Worm (Caenorhabditis elegans) whole organism, L4 larva: Measurements from ENCODE around the gene clec-175.

ENCODE experiments used
- F37D6.2 ChIP-seq: sonication (generic microtip); optimal IDR thresholded peaks from 2 replicates; lab custom pipeline; 2016; ENCODE audit warnings: mild to moderate bottlenecking, missing genetic modification characterization, missing compliant biosample characterization
- F49E8.2 ChIP-seq: sonication (generic microtip); optimal IDR thresholded peaks from 2 replicates; lab custom pipeline; 2016; ENCODE audit warnings: missing compliant biosample characterization, mild to moderate bottlenecking, missing genetic modification characterization, borderline replicate concordance
- R02D3.7 ChIP-seq: fragments of 150-350 bp; sonication (generic microtip); optimal IDR thresholded peaks from 3 replicates; lab custom pipeline; 2014; ENCODE audit warnings: missing biosample characterization, missing genetic modification characterization
- T20F7.1 ChIP-seq: fragments of 200-800 bp; sonication (Bioruptor generic); optimal IDR thresholded peaks from 2 replicates; lab custom pipeline; 2018; ENCODE audit warnings: mild to moderate bottlenecking, missing genetic modification characterization, missing compliant biosample characterization
- Y105C5A.15 ChIP-seq: fragments of 200-800 bp; sonication (Bioruptor generic); IDR thresholded peaks from 2 replicates; pipeline ENCODE4 v1.3.6; 2022; ENCODE audit warnings: missing genetic modification characterization, missing compliant biosample characterization
- Y48G9A.11 ChIP-seq: fragments of 200-800 bp; sonication (Bioruptor generic); IDR thresholded peaks from 2 replicates; pipeline ENCODE4 v1.3.6; 2022; ENCODE audit warnings: missing genetic modification reagents, missing genetic modification characterization, missing compliant biosample characterization
- ZK546.5 ChIP-seq, 2 experiments: sonication (generic microtip); optimal IDR thresholded peaks; 2 replicates each; lab custom pipeline; 2017; ENCODE audit warnings: missing biosample characterization in 2 of 2, missing genetic modification characterization in 2 of 2
- aha-1 ChIP-seq: fragments of 150-350 bp; peaks from one replicate; lab custom pipeline; 2014; ENCODE audit warnings: missing biosample characterization, missing genetic modification characterization
- cey-2 ChIP-seq: sonication (generic microtip); optimal IDR thresholded peaks from 3 replicates; lab custom pipeline; 2017; ENCODE audit warnings: missing genetic modification characterization, mild to moderate bottlenecking, missing compliant biosample characterization, antibody characterized with exemption, borderline replicate concordance; ENCODE audit not compliant: insufficient read depth
- daf-19 ChIP-seq: fragments of 200-800 bp; sonication (Bioruptor generic); conservative IDR thresholded peaks from 2 replicates; pipeline ENCODE4 v1.3.6; 2022; ENCODE audit warnings: missing genetic modification characterization, missing compliant biosample characterization
- duxl-1 ChIP-seq: sonication (generic microtip); optimal IDR thresholded peaks from 2 replicates; lab custom pipeline; 2016; ENCODE audit warnings: mild to moderate bottlenecking, missing genetic modification characterization, moderate library complexity, missing compliant biosample characterization; ENCODE audit not compliant: poor library complexity
- dve-1 ChIP-seq: sonication (generic microtip); optimal IDR thresholded peaks from 2 replicates; lab custom pipeline; 2017; ENCODE audit warnings: antibody characterized with exemption, mild to moderate bottlenecking, missing genetic modification characterization, missing compliant biosample characterization; ENCODE audit not compliant: insufficient read depth
- gei-8 ChIP-seq: fragments of 200-800 bp; sonication (Bioruptor generic); optimal IDR thresholded peaks from 2 replicates; lab custom pipeline; 2018; ENCODE audit warnings: mild to moderate bottlenecking, missing genetic modification characterization, missing compliant biosample characterization
- hlh-30 ChIP-seq: sonication (generic microtip); optimal IDR thresholded peaks from 2 replicates; lab custom pipeline; 2017; ENCODE audit warnings: antibody characterized with exemption, mild to moderate bottlenecking, missing genetic modification characterization, missing compliant biosample characterization; ENCODE audit not compliant: insufficient read depth
- lim-7 ChIP-seq: fragments of 200-800 bp; sonication (Bioruptor generic); IDR thresholded peaks from 2 replicates; pipeline ENCODE4 v1.3.6; 2022; ENCODE audit warnings: missing genetic modification characterization, missing compliant biosample characterization
- lin-29 ChIP-seq: fragments of 200-800 bp; sonication (Bioruptor generic); IDR thresholded peaks from 2 replicates; pipeline ENCODE4 v1.3.6; 2022; ENCODE audit warnings: missing genetic modification reagents, missing genetic modification characterization, missing compliant biosample characterization
- lsy-2 ChIP-seq, 2 experiments: fragments of 150-350 bp in 1 of 2; sonication (generic microtip) in 1 of 2; optimal IDR thresholded peaks; 2 replicates each; lab custom pipeline; 2014 to 2017; ENCODE audit warnings: missing biosample characterization in 2 of 2, missing genetic modification characterization in 2 of 2
- madf-5 ChIP-seq, 2 experiments: fragments of 200-800 bp; sonication (Bioruptor generic); IDR thresholded peaks; 2 replicates each; pipeline ENCODE4 v1.3.6; 2022; ENCODE audit warnings: missing compliant biosample characterization in 2 of 2, missing genetic modification characterization in 2 of 2
- madf-9 ChIP-seq: fragments of 200-800 bp; sonication (Bioruptor generic); conservative IDR thresholded peaks from 2 replicates; pipeline ENCODE4 v1.3.6; 2022; ENCODE audit warnings: missing genetic modification reagents, missing genetic modification characterization, missing compliant biosample characterization
- mdl-1 ChIP-seq, 2 experiments: fragments of 150-350 bp in 1 of 2; sonication (generic microtip) in 1 of 2; optimal IDR thresholded peaks; 2 replicates each; lab custom pipeline; 2014 to 2017; ENCODE audit warnings: missing biosample characterization in 2 of 2, missing genetic modification characterization in 2 of 2
- mdt-29 ChIP-seq: fragments of 200-800 bp; sonication (Bioruptor generic); IDR thresholded peaks from 2 replicates; pipeline ENCODE4 v1.3.6; 2022; ENCODE audit warnings: missing genetic modification reagents, missing genetic modification characterization, missing compliant biosample characterization
- mxl-2 ChIP-seq: fragments of 200-800 bp; sonication (Bioruptor generic); conservative IDR thresholded peaks from 2 replicates; pipeline ENCODE4 v1.3.6; 2022; ENCODE audit warnings: missing genetic modification reagents, missing genetic modification characterization, missing compliant biosample characterization
- mxl-3 ChIP-seq: fragments of 200-800 bp; sonication (Bioruptor generic); optimal IDR thresholded peaks from 2 replicates; lab custom pipeline; 2018; ENCODE audit warnings: mild to moderate bottlenecking, missing genetic modification characterization, missing compliant biosample characterization
- nhr-10 ChIP-seq: fragments of 150-350 bp; optimal IDR thresholded peaks from 2 replicates; lab custom pipeline; 2014; ENCODE audit warnings: missing biosample characterization, missing genetic modification characterization
- nhr-102 ChIP-seq: sonication (generic microtip); optimal IDR thresholded peaks from 2 replicates; lab custom pipeline; 2016; ENCODE audit warnings: mild to moderate bottlenecking, missing genetic modification characterization, moderate library complexity, missing compliant biosample characterization
- nhr-11 ChIP-seq: fragments of 150-350 bp; optimal IDR thresholded peaks from 2 replicates; lab custom pipeline; 2014; ENCODE audit warnings: missing biosample characterization, missing genetic modification characterization
- nhr-41 ChIP-seq: fragments of 200-800 bp; sonication (Bioruptor generic); IDR thresholded peaks from 2 replicates; pipeline ENCODE4 v1.3.6; 2022; ENCODE audit warnings: missing genetic modification reagents, missing genetic modification characterization, missing compliant biosample characterization
- nhr-48 ChIP-seq: sonication (generic microtip); optimal IDR thresholded peaks from 2 replicates; lab custom pipeline; 2016; ENCODE audit warnings: mild to moderate bottlenecking, missing genetic modification characterization, missing compliant biosample characterization
- nhr-6 ChIP-seq: fragments of 150-350 bp; optimal IDR thresholded peaks from 2 replicates; lab custom pipeline; 2014; ENCODE audit warnings: missing biosample characterization, missing genetic modification characterization
- nhr-76 ChIP-seq: fragments of 150-350 bp; optimal IDR thresholded peaks from 2 replicates; lab custom pipeline; 2014; ENCODE audit warnings: missing biosample characterization, missing genetic modification characterization
- saeg-2 ChIP-seq: fragments of 200-800 bp; sonication (Bioruptor generic); IDR thresholded peaks from 2 replicates; pipeline ENCODE4 v1.3.6; 2022; ENCODE audit warnings: missing genetic modification reagents, missing genetic modification characterization, missing compliant biosample characterization
- set-16 ChIP-seq: fragments of 200-800 bp; sonication (Bioruptor generic); IDR thresholded peaks from 2 replicates; pipeline ENCODE4 v1.3.6; 2022; ENCODE audit warnings: missing genetic modification reagents, missing genetic modification characterization, missing compliant biosample characterization
- tag-97 ChIP-seq: fragments of 200-800 bp; sonication (Bioruptor generic); IDR thresholded peaks from 2 replicates; pipeline ENCODE4 v1.3.6; 2022; ENCODE audit warnings: missing genetic modification characterization, missing compliant biosample characterization
- unc-62 ChIP-seq, 3 experiments: fragments of 150-350 bp in 1 of 3; sonication (generic microtip); optimal IDR thresholded peaks in 2 of 3; peaks in 1 of 3; 1 replicate in 1 of 3; 2 replicates in 2 of 3; lab custom pipeline; 2014 to 2017; ENCODE audit warnings: missing biosample characterization in 3 of 3, missing genetic modification characterization in 3 of 3, missing genetic modification reagents in 3 of 3, missing genotype in 1 of 3
- zfp-3 ChIP-seq: fragments of 200-800 bp; sonication (Bioruptor generic); conservative IDR thresholded peaks from 2 replicates; pipeline ENCODE4 v1.3.6; 2022; ENCODE audit warnings: missing genetic modification reagents, missing genetic modification characterization, missing compliant biosample characterization
- zip-11 ChIP-seq: fragments of 200-800 bp; sonication (Bioruptor generic); IDR thresholded peaks from 2 replicates; pipeline ENCODE4 v1.3.6; 2022; ENCODE audit warnings: missing genetic modification characterization, missing compliant biosample characterization

clec-175 gene

ce11 chrIV:4454330-4455173 is 32.4 kb downstream of the clec-175 start, which contains the start of gene R08C7.11 (continued):
- TF ChIP-seq hlh-30 = peak; percentile 6
- peak in 1 of 2 experiments; percentile 17 for TF ChIP-seq lsy-2 (tag; optimal IDR thresholded peaks at IDR 0.05; lab: Kevin White, UChicago)
- TF ChIP-seq nhr-10 (tag; lab: Kevin White, UChicago) = no peak
- peak; percentile 40 for TF ChIP-seq mxl-3
- peak; percentile 86 for TF ChIP-seq aha-1 (tag; lab: Kevin White, UChicago)
- TF ChIP-seq nhr-48 (tag; lab: Kevin White, UChicago) = peak; percentile 20
- TF ChIP-seq mdt-29 (GFP tag; lab: Robert Waterston, UW) = no peak
- no peak for TF ChIP-seq lin-29 (GFP tag; lab: Robert Waterston, UW)
- no peak for TF ChIP-seq madf-9
- no peak for TF ChIP-seq R02D3.7 (tag; lab: Kevin White, UChicago)
- no peak for TF ChIP-seq zip-11
- no peak for TF ChIP-seq Y105C5A.15
- TF ChIP-seq nhr-41 (GFP tag; lab: Robert Waterston, UW) = no peak
- peak; percentile 7 to 38 for TF ChIP-seq mdl-1 (tag; optimal IDR thresholded peaks at IDR 0.05; lab: Kevin White, UChicago)

ce11 chrIV:4456658-4457057 is 34.5 kb downstream of the clec-175 start:
- TF ChIP-seq unc-62 (GFP tag; optimal IDR thresholded peaks at IDR 0.05 in 1 of 2; lab: Kevin White, UChicago) = peak in 1 of 2 experiments; percentile 98
- no peak for TF ChIP-seq unc-62 (tag; optimal IDR thresholded peaks at IDR 0.05; lab: Kevin White, UChicago)
- no peak for TF ChIP-seq madf-9
- TF ChIP-seq, all 104 proteins: peak for 1

- TF ChIP-seq Y48G9A.11 (GFP tag; lab: Robert Waterston, UW) (0 out of 2 replicates have a peak, but pooled peaks have one; percentile 4), gei-8 (GFP tag; lab: Kevin White, UChicago) (no peak)
Observed at ce11 chrIV:4459342-4459741, 37.2 kb downstream of the clec-175 start.

ce11 chrIV:4463132-4463531 is 41.0 kb downstream of the clec-175 start, which contains the start of gene M01H9.2:
M01H9.2 (minus strand) TSS chrIV:4463232.
- TF ChIP-seq hlh-30 (peak; percentile 38), ZK546.5 (tag; optimal IDR thresholded peaks at IDR 0.05; lab: Kevin White, UChicago) (no peak)
- TF ChIP-seq, all 104 proteins: peak for 1

- TF ChIP-seq nhr-11 (tag; lab: Kevin White, UChicago) (no peak), nhr-102 (tag; lab: Kevin White, UChicago) (no peak), lin-29 (GFP tag; lab: Robert Waterston, UW) (no peak), set-16 (GFP tag; lab: Robert Waterston, UW) (no peak), lsy-2 (tag; optimal IDR thresholded peaks at IDR 0.05; lab: Kevin White, UChicago) (no peak), tag-97 (GFP tag; lab: Robert Waterston, UW) (no peak), nhr-76 (tag; lab: Kevin White, UChicago) (no peak), zfp-3 (GFP tag; lab: Robert Waterston, UW) (no peak), dve-1 (no peak), lim-7 (no peak), F37D6.2 (tag; lab: Kevin White, UChicago) (no peak)
Observed at ce11 chrIV:4465184-4465583, 43.1 kb downstream of the clec-175 start, which contains the start of gene M01H9.5. M01H9.5 (plus strand) TSS chrIV:4465484.

ce11 chrIV:4468046-4468727 is 46.1 kb downstream of the clec-175 start:
- TF ChIP-seq Y105C5A.15 (0 out of 2 replicates have a peak, but pooled peaks have one; percentile 40), nhr-6 (tag; lab: Kevin White, UChicago) (peak; percentile 1), lim-7 (no peak), T20F7.1 (GFP tag; lab: Kevin White, UChicago) (no peak), daf-19 (GFP tag; lab: Robert Waterston, UW) (no peak), nhr-102 (tag; lab: Kevin White, UChicago) (peak; percentile 60), saeg-2 (GFP tag; lab: Robert Waterston, UW) (no peak), cey-2 (no peak), duxl-1 (no peak), mxl-2 (GFP tag; lab: Robert Waterston, UW) (no peak), F49E8.2 (tag; lab: Kevin White, UChicago) (no peak), zfp-3 (GFP tag; lab: Robert Waterston, UW) (peak; percentile 89; the same call in 1 of the 2 replicates), lsy-2 (tag; optimal IDR thresholded peaks at IDR 0.05; lab: Kevin White, UChicago) (peak; percentile 33 to 72), madf-5 (GFP tag; IDR thresholded peaks at IDR 0.05; lab: Robert Waterston, UW) (0 out of 4 replicates have a peak, but pooled peaks of 1 of the 2 experiments have one; percentile 7)
